Fruit fly (Drosophila melanogaster) S2 (cell line): ENCODE data around the gene Tbc1d22.

Source experiments
- CG8478 ChIP-seq: fragments of >200 bp; optimal IDR thresholded peaks from 2 replicates; lab custom pipeline; 2018
- CTCF ChIP-seq, 2 experiments: fragments of >200 bp; optimal IDR thresholded peaks; 2 replicates each; lab custom pipeline; 2018

- TF ChIP-seq CG8478 (no peak), CTCF (optimal IDR thresholded peaks at IDR 0.05; lab: Kevin White, UChicago) (no peak)
These were observed 6.0 kb downstream of the Tbc1d22 start, which contains the start of the genes Sec15 and rtet for dm6 chr3R:21107907-21108591.
